Worm (Caenorhabditis elegans) whole organism, midembryonic: ENCODE measurements around the gene his-74.

Experiments
- T22C8.4 ChIP-seq: fragments of 200-800 bp; sonication (Bioruptor generic); IDR thresholded peaks from 2 replicates; pipeline ENCODE4 v1.3.6; 2022; ENCODE audit warnings: missing genetic modification characterization, missing compliant biosample characterization
- cog-1 ChIP-seq: sonication (generic microtip); optimal IDR thresholded peaks from 2 replicates; lab custom pipeline; 2016; ENCODE audit warnings: missing genetic modification characterization, missing compliant biosample characterization
- flt-1 ChIP-seq: fragments of 200-800 bp; sonication (Bioruptor generic); IDR thresholded peaks from 2 replicates; pipeline ENCODE4 v1.3.6; 2022; ENCODE audit warnings: missing genetic modification characterization, missing compliant biosample characterization
- klf-2 ChIP-seq: fragments of 200-800 bp; sonication (Bioruptor generic); conservative IDR thresholded peaks from 2 replicates; pipeline ENCODE4 v1.3.6; 2022; ENCODE audit warnings: missing genetic modification reagents, missing genetic modification characterization, missing compliant biosample characterization
- med-1 ChIP-seq: sonication (generic microtip); optimal IDR thresholded peaks from 2 replicates; lab custom pipeline; 2017; ENCODE audit warnings: missing genetic modification characterization, mild to moderate bottlenecking, missing compliant biosample characterization, antibody characterized with exemption, missing genetic modification reagents; ENCODE audit not compliant: insufficient read depth
- ref-1 ChIP-seq: fragments of 200-800 bp; sonication (Bioruptor generic); conservative IDR thresholded peaks from 2 replicates; pipeline ENCODE4 v1.3.6; 2022; ENCODE audit warnings: missing genetic modification reagents, missing genetic modification characterization, missing compliant biosample characterization
- tab-1 ChIP-seq: fragments of 200-800 bp; sonication (Bioruptor generic); IDR thresholded peaks from 2 replicates; pipeline ENCODE4 v1.3.6; 2022; ENCODE audit warnings: missing genetic modification characterization, missing compliant biosample characterization
- ztf-23 ChIP-seq: fragments of 200-800 bp; sonication (Bioruptor generic); IDR thresholded peaks from 2 replicates; pipeline ENCODE4 v1.3.6; 2022; ENCODE audit warnings: missing genetic modification reagents, missing genetic modification characterization, missing compliant biosample characterization
- ztf-29 ChIP-seq: fragments of 200-800 bp; sonication (Bioruptor generic); IDR thresholded peaks from 2 replicates; pipeline ENCODE4 v1.3.6; 2022; ENCODE audit warnings: missing genetic modification reagents, missing genetic modification characterization, missing compliant biosample characterization

The his-74 gene

ce11 chrV:12632048-12632447, 28.1 kb downstream of the his-74 start, which contains the start of gene srx-113:
Gene srx-113, minus strand, starts transcription at chrV:12632148.
- TF ChIP-seq cog-1 (no peak), ref-1 (GFP tag; lab: Robert Waterston, UW) (no peak), tab-1 (no peak), ztf-23 (no peak), klf-2 (no peak), T22C8.4 (no peak), med-1 (GFP tag; lab: Kevin White, UChicago) (no peak), ztf-29 (GFP tag; lab: Robert Waterston, UW) (no peak), flt-1 (GFP tag; lab: Robert Waterston, UW) (no peak)

ce11 chrV:12629743-12630142, 30.4 kb downstream of the his-74 start, which contains the start of gene F56H9.6:
Gene F56H9.6, minus strand, starts transcription at chrV:12629843.
- TF ChIP-seq ref-1 (GFP tag; lab: Robert Waterston, UW) (no peak), cog-1 (no peak), tab-1 (no peak)

- TF ChIP-seq med-1 (GFP tag; lab: Kevin White, UChicago) (no peak), tab-1 (no peak), ztf-29 (GFP tag; lab: Robert Waterston, UW) (no peak), ztf-23 (no peak), cog-1 (no peak), flt-1 (GFP tag; lab: Robert Waterston, UW) (no peak)
These were observed 35.8 kb downstream of the his-74 start, which contains the start of gene F56H9.9 for ce11 chrV:12624371-12624770. Gene F56H9.9, minus strand, starts transcription at chrV:12624471.

ce11 chrV:12612118-12612517, 48.0 kb downstream of the his-74 start, which contains the start of gene cyc-2.2:
Gene cyc-2.2, minus strand, starts transcription at chrV:12612218.
- no peak for TF ChIP-seq med-1 (GFP tag; lab: Kevin White, UChicago)
- no peak for TF ChIP-seq cog-1
- TF ChIP-seq ztf-23: no peak
- no peak for TF ChIP-seq ref-1 (GFP tag; lab: Robert Waterston, UW)
- no peak for TF ChIP-seq tab-1

- TF ChIP-seq cog-1 (no peak), ztf-29 (GFP tag; lab: Robert Waterston, UW) (no peak), ref-1 (GFP tag; lab: Robert Waterston, UW) (no peak), ztf-23 (no peak), tab-1 (no peak), med-1 (GFP tag; lab: Kevin White, UChicago) (no peak), klf-2 (no peak), flt-1 (GFP tag; lab: Robert Waterston, UW) (no peak), T22C8.4 (no peak)
These were observed 49.1 kb downstream of the his-74 start, which contains the start of gene cubn-1 for ce11 chrV:12611029-12611428. Gene cubn-1, plus strand, starts transcription at chrV:12611329.
